Worm (Caenorhabditis elegans) whole organism, L1 larva: ENCODE measurements around the gene R10D12.10.

Experiments used
- C04F5.9 ChIP-seq: sonication (generic microtip); optimal IDR thresholded peaks from 2 replicates; lab custom pipeline; 2016; ENCODE audit warnings: missing genetic modification characterization, missing compliant biosample characterization
- C34B4.2 ChIP-seq: sonication (generic microtip); optimal IDR thresholded peaks from 2 replicates; lab custom pipeline; 2017; ENCODE audit warnings: mild to moderate bottlenecking, missing genetic modification characterization, missing compliant biosample characterization
- F16B12.6 ChIP-seq: fragments of 150-350 bp; optimal IDR thresholded peaks from 2 replicates; lab custom pipeline; 2014; ENCODE audit warnings: missing biosample characterization, missing genetic modification characterization
- alr-1 ChIP-seq: fragments of 200-800 bp; sonication (Bioruptor generic); optimal IDR thresholded peaks from 2 replicates; lab custom pipeline; 2018; ENCODE audit warnings: borderline replicate concordance, mild to moderate bottlenecking, missing genetic modification characterization, missing compliant biosample characterization
- ama-1 ChIP-seq: fragments of 150-350 bp; optimal IDR thresholded peaks from 2 replicates; lab custom pipeline; 2014
- blmp-1 ChIP-seq: fragments of 150-350 bp; optimal IDR thresholded peaks from 2 replicates; lab custom pipeline; 2014; ENCODE audit warnings: missing biosample characterization, missing genetic modification characterization
- ces-1 ChIP-seq: fragments of 150-350 bp; optimal IDR thresholded peaks from 2 replicates; lab custom pipeline; 2014; ENCODE audit warnings: missing biosample characterization, missing genetic modification reagents, missing genetic modification characterization
- dsc-1 ChIP-seq: sonication (generic microtip); optimal IDR thresholded peaks from 2 replicates; lab custom pipeline; 2016; ENCODE audit warnings: mild to moderate bottlenecking, missing genetic modification characterization, missing compliant biosample characterization
- efl-1 ChIP-seq, 4 experiments: fragments of 150-350 bp; optimal IDR thresholded peaks in 3 of 4; peaks in 1 of 4; 1 replicate in 1 of 4; 2 replicates in 3 of 4; lab custom pipeline; 2014; ENCODE audit warnings: missing biosample characterization in 2 of 4, missing genetic modification characterization in 2 of 4, missing genetic modification reagents in 2 of 4
- efl-3 ChIP-seq: fragments of 200-800 bp; sonication (Bioruptor generic); optimal IDR thresholded peaks from 2 replicates; lab custom pipeline; 2018; ENCODE audit warnings: mild to moderate bottlenecking, missing genetic modification characterization, missing compliant biosample characterization
- egl-13 ChIP-seq: sonication (generic microtip); optimal IDR thresholded peaks from 2 replicates; lab custom pipeline; 2016; ENCODE audit warnings: missing genotype, missing genetic modification reagents, missing genetic modification characterization, missing compliant biosample characterization
- egl-27 ChIP-seq, 2 experiments: fragments of 150-350 bp in 1 of 2; sonication (generic microtip); optimal IDR thresholded peaks; 3 replicates each; lab custom pipeline; 2017 to 2018; ENCODE audit warnings: missing biosample characterization in 2 of 2, missing genetic modification characterization in 2 of 2, missing genetic modification reagents in 2 of 2
- elt-2 ChIP-seq: sonication (generic microtip); optimal IDR thresholded peaks from 2 replicates; lab custom pipeline; 2016; ENCODE audit warnings: missing genetic modification characterization, mild to moderate bottlenecking, inconsistent platforms, missing compliant biosample characterization, missing genetic modification reagents
- elt-3 ChIP-seq, 6 experiments: fragments of 150-350 bp in 1 of 6; sonication (generic microtip); optimal IDR thresholded peaks; 2 replicates each; lab custom pipeline; 2017 to 2018; ENCODE audit warnings: missing biosample characterization in 6 of 6, missing genetic modification characterization in 6 of 6, inconsistent platforms in 1 of 6
- ets-5 ChIP-seq: fragments of 200-800 bp; sonication (Bioruptor generic); IDR thresholded peaks from 2 replicates; pipeline ENCODE4 v1.3.6; 2022; ENCODE audit warnings: missing genetic modification characterization, missing compliant biosample characterization
- fkh-10 ChIP-seq: sonication (generic microtip); optimal IDR thresholded peaks from 2 replicates; lab custom pipeline; 2017; ENCODE audit warnings: missing biosample characterization, missing genetic modification reagents, missing genetic modification characterization
- fkh-4 ChIP-seq: sonication (generic microtip); optimal IDR thresholded peaks from 2 replicates; lab custom pipeline; 2016; ENCODE audit warnings: missing compliant biosample characterization, missing genetic modification characterization, borderline replicate concordance
- fkh-8 ChIP-seq: sonication (generic microtip); optimal IDR thresholded peaks from 2 replicates; lab custom pipeline; 2016; ENCODE audit warnings: mild to moderate bottlenecking, missing genetic modification characterization, missing compliant biosample characterization
- grh-1 ChIP-seq: fragments of 200-800 bp; sonication (Bioruptor generic); IDR thresholded peaks from 2 replicates; pipeline ENCODE4 v1.3.6; 2022; ENCODE audit warnings: missing genetic modification reagents, missing genetic modification characterization, missing compliant biosample characterization
- hlh-17 ChIP-seq: fragments of 200-800 bp; sonication (Bioruptor generic); optimal IDR thresholded peaks from 2 replicates; lab custom pipeline; 2018; ENCODE audit warnings: missing genetic modification characterization, mild to moderate bottlenecking, missing compliant biosample characterization, moderate library complexity, borderline replicate concordance
- hpl-2 ChIP-seq: fragments of 150-350 bp; optimal IDR thresholded peaks from 2 replicates; lab custom pipeline; 2014; ENCODE audit warnings: missing biosample characterization, missing genetic modification reagents, missing genetic modification characterization
- irx-1 ChIP-seq: sonication (generic microtip); optimal IDR thresholded peaks from 2 replicates; lab custom pipeline; 2016; ENCODE audit warnings: missing genetic modification characterization, missing compliant biosample characterization
- lin-13 ChIP-seq: fragments of 150-350 bp; optimal IDR thresholded peaks from 2 replicates; lab custom pipeline; 2014; ENCODE audit warnings: missing biosample characterization, missing genetic modification reagents, missing genetic modification characterization
- lin-14 ChIP-seq: fragments of 200-800 bp; sonication (Bioruptor generic); optimal IDR thresholded peaks from 2 replicates; lab custom pipeline; 2018; ENCODE audit warnings: mild to moderate bottlenecking, missing genetic modification characterization, moderate library complexity, missing compliant biosample characterization
- lir-3 ChIP-seq: sonication (generic microtip); optimal IDR thresholded peaks from 2 replicates; lab custom pipeline; 2016; ENCODE audit warnings: mild to moderate bottlenecking, missing genetic modification characterization, moderate library complexity, missing compliant biosample characterization; ENCODE audit not compliant: poor library complexity
- lsy-2 ChIP-seq, 2 experiments: fragments of 150-350 bp; optimal IDR thresholded peaks; 2 replicates each; lab custom pipeline; 2014; ENCODE audit warnings: missing biosample characterization in 2 of 2, missing genetic modification characterization in 2 of 2
- mef-2 ChIP-seq: fragments of 150-350 bp; optimal IDR thresholded peaks from 2 replicates; lab custom pipeline; 2014; ENCODE audit warnings: missing biosample characterization, missing genetic modification characterization
- nhr-71 ChIP-seq: sonication (generic microtip); optimal IDR thresholded peaks from 2 replicates; lab custom pipeline; 2016; ENCODE audit warnings: mild to moderate bottlenecking, missing genetic modification characterization, moderate library complexity, missing compliant biosample characterization
- nhr-76 ChIP-seq: sonication (generic microtip); optimal IDR thresholded peaks from 2 replicates; lab custom pipeline; 2017; ENCODE audit warnings: missing biosample characterization, missing genetic modification characterization
- nhr-85 ChIP-seq: sonication (generic microtip); peaks from one replicate; lab custom pipeline; 2016; ENCODE audit warnings: missing genetic modification characterization, inconsistent platforms, missing compliant biosample characterization
- nhr-90 ChIP-seq: sonication (generic microtip); optimal IDR thresholded peaks from 2 replicates; lab custom pipeline; 2016; ENCODE audit warnings: mild to moderate bottlenecking, missing genetic modification characterization, missing compliant biosample characterization; ENCODE audit not compliant: poor library complexity
- pax-3 ChIP-seq: fragments of 200-800 bp; sonication (Bioruptor generic); optimal IDR thresholded peaks from 2 replicates; lab custom pipeline; 2018; ENCODE audit warnings: mild to moderate bottlenecking, missing genetic modification characterization, moderate library complexity, missing compliant biosample characterization
- pqm-1 ChIP-seq: sonication (generic microtip); optimal IDR thresholded peaks from 3 replicates; lab custom pipeline; 2017; ENCODE audit warnings: missing biosample characterization, missing genetic modification characterization
- skn-1 ChIP-seq: fragments of 150-350 bp; optimal IDR thresholded peaks from 2 replicates; lab custom pipeline; 2014; ENCODE audit warnings: missing biosample characterization, missing genetic modification characterization
- sox-4 ChIP-seq: sonication (generic microtip); optimal IDR thresholded peaks from 2 replicates; lab custom pipeline; 2016; ENCODE audit warnings: missing genetic modification characterization, missing compliant biosample characterization
- swsn-7 ChIP-seq: sonication (generic microtip); optimal IDR thresholded peaks from 2 replicates; lab custom pipeline; 2016; ENCODE audit warnings: missing genetic modification characterization, missing compliant biosample characterization
- unc-130 ChIP-seq: fragments of 150-350 bp; optimal IDR thresholded peaks from 2 replicates; lab custom pipeline; 2017; ENCODE audit warnings: missing biosample characterization, missing genetic modification characterization, inconsistent platforms
- unc-62 ChIP-seq: fragments of 150-350 bp; optimal IDR thresholded peaks from 2 replicates; lab custom pipeline; 2014; ENCODE audit warnings: missing biosample characterization, missing genetic modification reagents, missing genetic modification characterization
- zag-1 ChIP-seq: fragments of 150-350 bp; optimal IDR thresholded peaks from 2 replicates; lab custom pipeline; 2014; ENCODE audit warnings: missing biosample characterization, missing genetic modification characterization
- ztf-11 ChIP-seq, 2 experiments: sonication (generic microtip); optimal IDR thresholded peaks; 2 replicates each; lab custom pipeline; 2016 to 2017; ENCODE audit warnings: missing genetic modification characterization in 2 of 2, missing biosample characterization in 1 of 2, missing compliant biosample characterization in 1 of 2
- ztf-4 ChIP-seq: fragments of 150-350 bp; optimal IDR thresholded peaks from 2 replicates; lab custom pipeline; 2014; ENCODE audit warnings: missing biosample characterization, missing genetic modification characterization

The R10D12.10 gene

DNA sequence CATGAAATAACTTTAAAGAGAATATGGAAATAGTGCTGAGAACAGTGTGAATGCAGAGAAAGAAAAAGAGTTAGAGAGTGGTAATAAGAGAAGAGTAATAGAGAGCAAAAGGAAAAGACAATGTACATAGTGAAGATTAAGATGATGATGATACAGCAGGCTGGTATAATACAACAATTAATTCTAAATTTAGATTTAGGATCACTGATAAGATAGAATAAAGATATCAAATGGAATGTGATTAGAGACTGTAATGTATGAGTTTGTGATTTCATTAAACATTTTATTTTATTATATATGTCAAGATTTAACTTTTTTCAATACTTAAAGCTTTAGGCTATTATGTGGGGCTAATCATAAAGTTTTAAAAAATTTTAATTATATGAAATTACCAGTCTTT, 5.0 kb downstream of the R10D12.10 start, which contains the start of gene R10D12.8:
R10D12.8 (minus strand) TSS at position 101 of the 400 bp plus-strand sequence.
- no peak for TF ChIP-seq ztf-11 (tag; optimal IDR thresholded peaks at IDR 0.05; lab: Kevin White, UChicago)
- TF ChIP-seq skn-1 (tag; lab: Kevin White, UChicago): no peak
- TF ChIP-seq pqm-1 (tag; lab: Kevin White, UChicago): no peak
- TF ChIP-seq nhr-90 (tag; lab: Kevin White, UChicago): no peak
- no peak for TF ChIP-seq elt-2 (tag; lab: Kevin White, UChicago)
- no peak for TF ChIP-seq efl-1 (optimal IDR thresholded peaks at IDR 0.05; lab: Kevin White, UChicago)
- peak in 1 of 2 experiments; percentile 35 for TF ChIP-seq efl-1 (GFP tag; optimal IDR thresholded peaks at IDR 0.05 in 1 of 2; lab: Kevin White, UChicago)
- no peak for TF ChIP-seq fkh-4 (tag; lab: Kevin White, UChicago)
- TF ChIP-seq lin-14: no peak
- TF ChIP-seq elt-3 (tag; optimal IDR thresholded peaks at IDR 0.05; lab: Kevin White, UChicago): peak in 1 of 6 experiments; percentile 45

DNA sequence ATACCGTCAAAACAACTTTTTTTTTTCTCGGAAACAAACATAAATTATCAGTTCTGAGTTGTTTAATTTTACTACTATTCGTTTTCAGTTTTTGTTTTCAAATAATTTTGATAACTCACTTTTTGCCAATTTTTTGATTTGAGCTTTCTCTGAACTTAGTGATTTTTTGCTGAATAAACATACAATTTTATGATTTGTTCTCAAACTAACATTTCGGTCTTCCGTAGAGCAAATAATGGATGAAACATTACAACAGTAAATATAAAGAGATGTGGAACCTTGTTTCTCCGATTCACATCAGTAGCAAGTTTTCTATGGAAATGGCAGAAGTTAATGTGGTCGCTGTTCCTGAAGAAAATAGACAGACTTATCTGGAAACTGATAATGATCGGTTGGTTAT, 8.4 kb downstream of the R10D12.10 start, which contains the start of gene R10D12.7:
R10D12.7 (plus strand) TSS at position 301 of the 400 bp plus-strand sequence.
- TF ChIP-seq F16B12.6 (tag; lab: Kevin White, UChicago) (no peak), hpl-2 (no peak)

DNA sequence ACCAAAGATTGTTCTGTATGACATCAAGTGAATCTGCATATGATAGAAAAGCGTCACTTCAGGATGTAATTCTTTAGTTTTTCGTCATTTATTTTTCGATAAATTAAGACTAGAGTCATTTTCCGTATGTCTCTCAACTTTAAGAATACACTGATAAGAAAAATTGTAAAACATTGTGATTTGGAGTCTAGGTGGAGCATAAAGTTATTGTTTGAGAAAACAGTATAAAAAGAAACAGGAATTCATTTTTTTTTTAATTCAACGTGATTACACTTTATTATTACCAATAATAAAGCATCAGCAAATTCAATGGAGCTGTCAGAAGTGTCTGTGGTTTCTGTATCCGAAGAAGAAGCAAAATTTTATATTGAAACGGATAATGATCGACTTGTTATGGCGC, 9.1 kb downstream of the R10D12.10 start, which contains the start of gene R10D12.6:
R10D12.6 (plus strand) TSS at position 301 of the 400 bp plus-strand sequence.
- TF ChIP-seq ets-5 (no peak), fkh-8 (tag; lab: Kevin White, UChicago) (no peak), sox-4 (tag; lab: Kevin White, UChicago) (no peak), hlh-17 (GFP tag; lab: Kevin White, UChicago) (no peak), unc-62 (GFP tag; lab: Kevin White, UChicago) (no peak), egl-13 (tag; lab: Kevin White, UChicago) (no peak), mef-2 (tag; lab: Kevin White, UChicago) (no peak), blmp-1 (tag; lab: Kevin White, UChicago) (no peak), C04F5.9 (no peak), fkh-4 (tag; lab: Kevin White, UChicago) (no peak), C34B4.2 (tag; lab: Kevin White, UChicago) (no peak), lin-14 (no peak), fkh-10 (GFP tag; lab: Kevin White, UChicago) (no peak), nhr-85 (tag; lab: Kevin White, UChicago) (no peak), lin-13 (GFP tag; lab: Kevin White, UChicago) (no peak), swsn-7 (tag; lab: Kevin White, UChicago) (no peak), hpl-2 (no peak), nhr-76 (tag; lab: Kevin White, UChicago) (no peak), ztf-4 (no peak), nhr-71 (tag; lab: Kevin White, UChicago) (no peak)

DNA sequence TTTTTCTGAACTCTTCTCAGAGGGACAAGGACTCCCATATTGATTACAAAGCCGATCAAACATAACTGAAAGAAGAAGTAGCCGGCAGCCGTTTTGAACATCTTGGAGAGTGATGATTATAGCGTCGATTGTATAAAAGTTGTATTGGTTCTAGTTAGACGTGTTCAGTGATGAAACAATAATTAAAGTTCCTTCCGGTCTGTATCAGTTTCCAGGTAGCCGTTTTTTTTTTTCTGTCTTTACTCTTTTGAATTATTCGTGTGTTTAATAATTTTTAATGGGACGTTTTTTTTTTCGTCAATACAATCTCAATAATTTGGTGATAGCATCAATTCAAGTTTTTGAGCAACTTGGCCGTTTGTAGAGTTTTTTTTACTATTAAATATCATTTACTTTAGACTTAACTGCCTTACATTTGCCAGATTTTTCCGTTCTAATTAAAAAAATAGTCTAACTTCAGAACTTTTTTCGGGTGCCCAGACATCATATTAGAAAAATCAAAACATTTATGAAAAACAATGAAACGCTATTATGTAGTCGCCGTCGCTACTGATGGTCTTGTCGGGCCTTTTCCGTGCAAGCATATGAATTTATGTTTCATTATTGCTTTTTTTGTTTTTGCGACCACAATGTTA, 11.6 kb downstream of the R10D12.10 start, which contains the start of the genes srx-10 and clec-226:
srx-10 (minus strand) TSS at position 101 of the 635 bp plus-strand sequence.
clec-226 (plus strand) TSS at position 585 of the 635 bp plus-strand sequence.
- no peak for TF ChIP-seq zag-1 (tag; lab: Kevin White, UChicago)
- TF ChIP-seq lsy-2 (tag; optimal IDR thresholded peaks at IDR 0.05; lab: Kevin White, UChicago): no peak
- TF ChIP-seq unc-130: no peak
- TF ChIP-seq nhr-76 (tag; lab: Kevin White, UChicago): no peak

DNA sequence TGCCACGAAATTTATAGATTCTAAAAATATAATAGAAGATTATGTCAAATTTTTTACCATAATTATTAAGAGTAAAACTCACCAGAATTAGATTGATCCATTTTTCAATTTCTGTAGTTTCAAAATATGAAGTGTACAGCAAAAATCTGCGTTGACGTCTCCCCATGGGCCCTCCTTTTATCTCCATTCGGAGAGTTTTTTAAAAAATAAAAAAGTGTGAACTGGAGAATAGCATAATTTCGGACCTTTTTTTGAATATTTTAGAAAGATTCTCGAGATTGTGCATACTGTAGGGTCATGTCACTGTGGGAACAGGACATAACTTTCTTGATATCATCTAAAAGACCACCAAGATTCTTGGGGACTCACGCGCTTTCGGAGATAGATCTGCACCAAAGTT, 16.1 kb downstream of the R10D12.10 start, which contains the start of gene dpr-1:
dpr-1 (minus strand) TSS at position 101 of the 400 bp plus-strand sequence.
- TF ChIP-seq egl-27 (tag; optimal IDR thresholded peaks at IDR 0.05; lab: Kevin White, UChicago) (no peak), pax-3 (tag; lab: Kevin White, UChicago) (no peak), grh-1 (no peak), irx-1 (no peak), efl-3 (GFP tag; lab: Kevin White, UChicago) (no peak), lir-3 (no peak), alr-1 (tag; lab: Kevin White, UChicago) (no peak), skn-1 (tag; lab: Kevin White, UChicago) (no peak), ets-5 (no peak), ama-1 (lab: Kevin White, UChicago) (no peak), lsy-2 (tag; optimal IDR thresholded peaks at IDR 0.05; lab: Kevin White, UChicago) (no peak), ces-1 (GFP tag; lab: Kevin White, UChicago) (no peak), dsc-1 (tag; lab: Kevin White, UChicago) (no peak), nhr-76 (tag; lab: Kevin White, UChicago) (no peak)
